Fruit fly (Drosophila melanogaster): ENCODE measurements around the gene CG9902.

The CG9902 gene

dm6 chrX:16547390-16547789 is at the start of gene CG9902:
Gene CG9902 (minus strand): TSS chrX:16547520.
- no peak for TF ChIP-seq Hr39 (GFP tag; optimal IDR thresholded peaks at IDR 0.05)
- TF ChIP-seq Ets96B (tag; optimal IDR thresholded peaks at IDR 0.05), result no peak
- TF ChIP-seq esn (GFP tag; optimal IDR thresholded peaks at IDR 0.05), result no peak
- no peak for TF ChIP-seq CG6276 (GFP tag; optimal IDR thresholded peaks at IDR 0.05)
- TF ChIP-seq Sox14 (GFP tag; optimal IDR thresholded peaks at IDR 0.05), result no peak
- no peak for TF ChIP-seq net (GFP tag; optimal IDR thresholded peaks at IDR 0.05)
- no peak for TF ChIP-seq Blimp-1 (GFP tag; optimal IDR thresholded peaks at IDR 0.05)

- TF ChIP-seq CG8319 (GFP tag; optimal IDR thresholded peaks at IDR 0.05) (no peak), fkh (GFP tag; optimal IDR thresholded peaks at IDR 0.05) (peak; percentile 92)
Observed at dm6 chrX:16596250-16596793, 49.0 kb upstream of the CG9902 start.

dm6 chrX:16595411-16595810 is 48.1 kb upstream of the CG9902 start:
- no peak for TF ChIP-seq CG11294 (GFP tag; IDR thresholded peaks at IDR 0.05)
- TF ChIP-seq dsx (GFP tag; optimal IDR thresholded peaks at IDR 0.05; ENCODE audit: poor library complexity, severe bottlenecking), result no peak
- no peak for TF ChIP-seq CG11902 (GFP tag; optimal IDR thresholded peaks at IDR 0.05)
- TF ChIP-seq CG10669 (GFP tag; optimal IDR thresholded peaks at IDR 0.05), result no peak
- no peak for TF ChIP-seq Sox14 (GFP tag; optimal IDR thresholded peaks at IDR 0.05)
- TF ChIP-seq CG8119 (GFP tag; IDR thresholded peaks at IDR 0.05), result no peak
- TF ChIP-seq topi (GFP tag; optimal IDR thresholded peaks at IDR 0.05), result no peak
- TF ChIP-seq Ets21C (GFP tag; optimal IDR thresholded peaks at IDR 0.05), result no peak
- TF ChIP-seq Lpt (GFP tag; optimal IDR thresholded peaks at IDR 0.05), result no peak
- TF ChIP-seq Hr38 (GFP tag; optimal IDR thresholded peaks at IDR 0.05), result no peak
- TF ChIP-seq pdm3 (GFP tag; optimal IDR thresholded peaks at IDR 0.05), result no peak
- no peak for TF ChIP-seq Met (GFP tag; optimal IDR thresholded peaks at IDR 0.05)
- TF ChIP-seq fkh (GFP tag; optimal IDR thresholded peaks at IDR 0.05), result no peak
- TF ChIP-seq spab (GFP tag; optimal IDR thresholded peaks at IDR 0.05), result no peak
- TF ChIP-seq Hr39 (GFP tag; optimal IDR thresholded peaks at IDR 0.05), result no peak
- TF ChIP-seq CG34406 (GFP tag; optimal IDR thresholded peaks at IDR 0.05), result no peak
- no peak for TF ChIP-seq fd85E (GFP tag; optimal IDR thresholded peaks at IDR 0.05)
- no peak for TF ChIP-seq lz (GFP tag; optimal IDR thresholded peaks at IDR 0.05)

DNA sequence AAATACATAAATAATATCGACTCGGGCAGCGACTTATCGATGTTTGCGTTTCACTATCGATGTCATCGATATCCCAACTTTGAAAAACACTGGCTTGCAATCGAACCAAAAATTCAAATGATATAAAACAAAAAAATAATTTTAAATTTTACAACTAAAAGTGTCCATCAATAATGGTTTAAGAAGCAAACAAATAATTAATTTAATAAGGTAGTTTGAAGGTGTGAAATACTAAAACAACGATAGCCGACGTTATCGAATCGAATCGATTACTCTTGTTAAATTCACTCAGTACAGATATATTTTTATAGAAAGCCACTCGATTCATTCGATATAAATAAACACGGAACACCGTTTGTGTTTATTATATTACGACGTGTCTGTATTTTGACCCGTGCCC is 46.1 kb upstream of the CG9902 start, which contains the start of the genes SMC3 and Ubc7:
Gene SMC3 (minus strand): TSS at position 22 of the 400 bp plus-strand sequence.
Gene Ubc7 (plus strand): TSS at position 260 of the 400 bp plus-strand sequence.
- peak; percentile 58 for TF ChIP-seq fkh (GFP tag; optimal IDR thresholded peaks at IDR 0.05)
- TF ChIP-seq CG16779 (tag; optimal IDR thresholded peaks at IDR 0.05), result no peak
- peak; percentile 7 for TF ChIP-seq esn (GFP tag; optimal IDR thresholded peaks at IDR 0.05)
- TF ChIP-seq CG11762 (GFP tag; optimal IDR thresholded peaks at IDR 0.05; ENCODE audit: insufficient read depth), result no peak
- peak; percentile 33 for TF ChIP-seq Eip93F (GFP tag; optimal IDR thresholded peaks at IDR 0.05)
- no peak for TF ChIP-seq Gug (GFP tag; IDR thresholded peaks at IDR 0.05)

- TF ChIP-seq CG11762 (GFP tag; optimal IDR thresholded peaks at IDR 0.05; ENCODE audit: insufficient read depth), result no peak
- no peak for TF ChIP-seq CG6854 (GFP tag; optimal IDR thresholded peaks at IDR 0.05)
- no peak for TF ChIP-seq Blimp-1 (GFP tag; optimal IDR thresholded peaks at IDR 0.05)
- no peak for TF ChIP-seq CG6808 (GFP tag; optimal IDR thresholded peaks at IDR 0.05)
- no peak for TF ChIP-seq dac (GFP tag; optimal IDR thresholded peaks at IDR 0.05)
- no peak for TF ChIP-seq CG7368 (GFP tag; optimal IDR thresholded peaks at IDR 0.05)
- no peak for TF ChIP-seq ss (GFP tag; optimal IDR thresholded peaks at IDR 0.05)
- TF ChIP-seq Eip75B (GFP tag; optimal IDR thresholded peaks at IDR 0.05), result no peak
- no peak for TF ChIP-seq Eip78C (GFP tag)
- no peak for TF ChIP-seq acj6 (GFP tag; optimal IDR thresholded peaks at IDR 0.05)
- TF ChIP-seq Ets96B (tag; optimal IDR thresholded peaks at IDR 0.05), result no peak
- no peak for TF ChIP-seq OdsH (GFP tag; optimal IDR thresholded peaks at IDR 0.05)
- no peak for TF ChIP-seq fd59A (GFP tag; optimal IDR thresholded peaks at IDR 0.05)
- no peak for TF ChIP-seq CG3032 (tag; optimal IDR thresholded peaks at IDR 0.05)
- TF ChIP-seq lz (GFP tag; optimal IDR thresholded peaks at IDR 0.05), result no peak
- no peak for TF ChIP-seq achi (GFP tag; optimal IDR thresholded peaks at IDR 0.05)
- no peak for TF ChIP-seq CG4318 (GFP tag; optimal IDR thresholded peaks at IDR 0.05)
Observed at dm6 chrX:16587668-16588046, 40.3 kb upstream of the CG9902 start, which contains the start of gene CG13014. Gene CG13014 (plus strand): TSS chrX:16587873.

All from whole organism, prepupa.